Fruit fly (Drosophila melanogaster) whole organism, embryonic: ENCODE measurements around the gene Efr.

Experiments used
- BEAF-32 ChIP-seq: fragments of 200-800 bp; sonication (Bioruptor generic); optimal IDR thresholded peaks from 3 replicates; lab custom pipeline; 2017; ENCODE audit warnings: missing biosample characterization, missing genetic modification characterization, mild to moderate bottlenecking, moderate library complexity, missing genetic modification reagents
- CG10979 ChIP-seq: fragments of 200-800 bp; sonication (Bioruptor generic); optimal IDR thresholded peaks from 2 replicates; lab custom pipeline; 2018; ENCODE audit warnings: missing biosample characterization, mild to moderate bottlenecking, missing genetic modification characterization, moderate library complexity
- CG14014 ChIP-seq: fragments of 200-800 bp; sonication (Bioruptor generic); IDR thresholded peaks from 2 replicates; pipeline ENCODE4 v1.3.6; 2022; ENCODE audit warnings: missing biosample characterization, missing genetic modification characterization
- CG1647 ChIP-seq: fragments of 200-800 bp; sonication (Bioruptor generic); optimal IDR thresholded peaks from 3 replicates; lab custom pipeline; 2016; ENCODE audit warnings: missing biosample characterization, missing genetic modification characterization
- CG17186 ChIP-seq: fragments of 200-800 bp; sonication (Bioruptor generic); optimal IDR thresholded peaks from 3 replicates; lab custom pipeline; 2017; ENCODE audit warnings: missing biosample characterization, missing genetic modification reagents, missing genetic modification characterization
- CG1832 ChIP-seq: fragments of 200-800 bp; sonication (Bioruptor generic); optimal IDR thresholded peaks from 2 replicates; lab custom pipeline; 2017; ENCODE audit warnings: missing biosample characterization, mild to moderate bottlenecking, missing genetic modification characterization, inconsistent platforms
- CG2678 ChIP-seq: fragments of 200-800 bp; sonication (Bioruptor generic); optimal IDR thresholded peaks from 3 replicates; lab custom pipeline; 2019; ENCODE audit warnings: missing biosample characterization, mild to moderate bottlenecking, missing genetic modification characterization, moderate library complexity
- CG31365 ChIP-seq: fragments of 200-800 bp; sonication (Bioruptor generic); optimal IDR thresholded peaks from 2 replicates; lab custom pipeline; 2018; ENCODE audit warnings: missing biosample characterization, mild to moderate bottlenecking, missing genetic modification characterization
- CG4282 ChIP-seq: fragments of 200-800 bp; sonication (Bioruptor generic); optimal IDR thresholded peaks from 2 replicates; lab custom pipeline; 2016; ENCODE audit warnings: missing biosample characterization, missing genetic modification characterization
- CG4360 ChIP-seq: fragments of 200-800 bp; sonication (Bioruptor generic); IDR thresholded peaks from 2 replicates; pipeline ENCODE4 v1.3.6; 2022; ENCODE audit warnings: missing biosample characterization, missing genetic modification characterization
- CG4404 ChIP-seq: fragments of 200-800 bp; sonication (Bioruptor generic); IDR thresholded peaks from 2 replicates; pipeline ENCODE4 v1.3.6; 2022; ENCODE audit warnings: missing biosample characterization, missing genetic modification characterization
- CG4820 ChIP-seq: fragments of 200-800 bp; sonication (Bioruptor generic); optimal IDR thresholded peaks from 3 replicates; lab custom pipeline; 2016; ENCODE audit warnings: missing biosample characterization, missing genetic modification characterization
- CG7786 ChIP-seq: fragments of 200-800 bp; sonication (Bioruptor generic); optimal IDR thresholded peaks from 2 replicates; lab custom pipeline; 2016; ENCODE audit warnings: missing biosample characterization, missing genetic modification characterization
- CG7928 ChIP-seq: fragments of 200-800 bp; sonication (Bioruptor generic); optimal IDR thresholded peaks from 2 replicates; lab custom pipeline; 2017; ENCODE audit warnings: missing biosample characterization, mild to moderate bottlenecking, missing genetic modification characterization
- CG9609 ChIP-seq: fragments of 200-800 bp; sonication (Bioruptor generic); optimal IDR thresholded peaks from 3 replicates; lab custom pipeline; 2016; ENCODE audit warnings: missing biosample characterization, missing genetic modification characterization
- Camta ChIP-seq: fragments of 200-800 bp; sonication (Bioruptor generic); optimal IDR thresholded peaks from 2 replicates; lab custom pipeline; 2016; ENCODE audit warnings: missing biosample characterization, missing genetic modification characterization
- CkIIα-i1 ChIP-seq: fragments of 200-800 bp; sonication (Bioruptor generic); IDR thresholded peaks from 2 replicates; pipeline ENCODE4 v1.3.6; 2022; ENCODE audit warnings: missing biosample characterization, missing genetic modification characterization
- Deaf1 ChIP-seq: fragments of 200-800 bp; optimal IDR thresholded peaks from 3 replicates; lab custom pipeline; 2019; ENCODE audit warnings: missing biosample characterization, mild to moderate bottlenecking, missing genetic modification characterization, moderate library complexity
- Dip2 ChIP-seq: fragments of 200-800 bp; sonication (Bioruptor generic); IDR thresholded peaks from 2 replicates; pipeline ENCODE4 v1.3.6; 2022; ENCODE audit warnings: missing biosample characterization, missing genetic modification characterization
- H15 ChIP-seq: fragments of 200-800 bp; sonication (Bioruptor generic); IDR thresholded peaks from 3 replicates; pipeline ENCODE4 v1.3.6; 2022; ENCODE audit warnings: missing biosample characterization, missing genetic modification characterization
- HLHmδ ChIP-seq: fragments of 200-800 bp; sonication (Bioruptor generic); optimal IDR thresholded peaks from 2 replicates; lab custom pipeline; 2018; ENCODE audit warnings: missing biosample characterization, mild to moderate bottlenecking, missing genetic modification characterization, moderate library complexity
- Hr51 ChIP-seq, 2 experiments: fragments of 200-800 bp; sonication (Bioruptor generic); optimal IDR thresholded peaks; 2 replicates in 1 of 2; 3 replicates in 1 of 2; lab custom pipeline; 2016 to 2018; ENCODE audit warnings: missing biosample characterization in 2 of 2, missing genetic modification characterization in 2 of 2, mild to moderate bottlenecking in 1 of 2, moderate library complexity in 1 of 2
- Kr ChIP-seq: fragments of 200-800 bp; sonication (Bioruptor generic); optimal IDR thresholded peaks from 2 replicates; lab custom pipeline; 2017; ENCODE audit warnings: missing biosample characterization, mild to moderate bottlenecking, missing genetic modification characterization
- Lhr ChIP-seq: fragments of 200-800 bp; sonication (Bioruptor generic); optimal IDR thresholded peaks from 3 replicates; lab custom pipeline; 2017; ENCODE audit warnings: mild to moderate bottlenecking, missing biosample characterization, missing genetic modification reagents, missing genetic modification characterization
- NC2α ChIP-seq: fragments of 200-800 bp; sonication (Bioruptor generic); optimal IDR thresholded peaks from 2 replicates; lab custom pipeline; 2016; ENCODE audit warnings: missing biosample characterization, missing genetic modification characterization
- NC2β ChIP-seq: fragments of 200-800 bp; sonication (Bioruptor generic); optimal IDR thresholded peaks from 2 replicates; lab custom pipeline; 2016; ENCODE audit warnings: missing biosample characterization, missing genetic modification characterization
- Oli ChIP-seq: fragments of 200-800 bp; sonication (Bioruptor generic); optimal IDR thresholded peaks from 2 replicates; lab custom pipeline; 2018; ENCODE audit warnings: missing biosample characterization, mild to moderate bottlenecking, missing genetic modification characterization, moderate library complexity
- Poxn ChIP-seq: fragments of 200-800 bp; sonication (Bioruptor generic); IDR thresholded peaks from 2 replicates; pipeline ENCODE4 v1.3.6; 2022; ENCODE audit warnings: missing biosample characterization, missing genetic modification characterization
- Six4 ChIP-seq: fragments of 200-800 bp; sonication (Bioruptor generic); optimal IDR thresholded peaks from 2 replicates; lab custom pipeline; 2016; ENCODE audit warnings: missing biosample characterization, missing genetic modification characterization
- Sry-δ ChIP-seq: fragments of 200-800 bp; sonication (Bioruptor generic); optimal IDR thresholded peaks from 2 replicates; lab custom pipeline; 2016; ENCODE audit warnings: missing biosample characterization, missing genetic modification characterization
- Taf1 ChIP-seq: fragments of 200-800 bp; sonication (Bioruptor generic); IDR thresholded peaks from 2 replicates; pipeline ENCODE4 v1.3.6; 2022; ENCODE audit warnings: missing biosample characterization, missing genetic modification characterization
- Xbp1 ChIP-seq: fragments of 200-800 bp; sonication (Bioruptor generic); optimal IDR thresholded peaks from 3 replicates; lab custom pipeline; 2016; ENCODE audit warnings: missing biosample characterization, mild to moderate bottlenecking, missing genetic modification characterization
- al ChIP-seq: fragments of 200-800 bp; sonication (Bioruptor generic); IDR thresholded peaks from 2 replicates; pipeline ENCODE4 v1.3.6; 2022; ENCODE audit warnings: missing biosample characterization, missing genetic modification characterization
- az2 ChIP-seq: fragments of 200-800 bp; sonication (Bioruptor generic); optimal IDR thresholded peaks from 3 replicates; lab custom pipeline; 2016; ENCODE audit warnings: missing biosample characterization, missing genetic modification characterization
- caup ChIP-seq: fragments of 200-800 bp; sonication (Bioruptor generic); optimal IDR thresholded peaks from 3 replicates; lab custom pipeline; 2017; ENCODE audit warnings: missing biosample characterization, mild to moderate bottlenecking, missing genetic modification characterization, moderate library complexity; ENCODE audit not compliant: severe bottlenecking
- dysf ChIP-seq: fragments of 200-800 bp; sonication (Bioruptor generic); IDR thresholded peaks from 3 replicates; pipeline ENCODE4 v1.3.6; 2022; ENCODE audit warnings: missing biosample characterization, missing genetic modification characterization
- fru ChIP-seq: fragments of >200 bp; optimal IDR thresholded peaks from 2 replicates; lab custom pipeline; 2017
- gsb-n ChIP-seq: fragments of 200-800 bp; sonication (Bioruptor generic); optimal IDR thresholded peaks from 3 replicates; lab custom pipeline; 2018; ENCODE audit warnings: missing biosample characterization, mild to moderate bottlenecking, missing genetic modification characterization
- ken ChIP-seq: fragments of 200-800 bp; sonication (Bioruptor generic); IDR thresholded peaks from 3 replicates; pipeline ENCODE4 v1.3.6; 2022; ENCODE audit warnings: missing biosample characterization, missing genetic modification characterization
- kni ChIP-seq: fragments of 200-800 bp; sonication (Bioruptor generic); optimal IDR thresholded peaks from 3 replicates; lab custom pipeline; 2017; ENCODE audit warnings: mild to moderate bottlenecking, missing biosample characterization, missing genetic modification reagents, missing genetic modification characterization
- mirr ChIP-seq: fragments of 200-800 bp; sonication (Bioruptor generic); optimal IDR thresholded peaks from 3 replicates; lab custom pipeline; 2018; ENCODE audit warnings: missing biosample characterization, mild to moderate bottlenecking, missing genetic modification characterization
- nmo ChIP-seq: fragments of 200-800 bp; sonication (Bioruptor generic); optimal IDR thresholded peaks from 2 replicates; lab custom pipeline; 2018; ENCODE audit warnings: missing biosample characterization, mild to moderate bottlenecking, missing genetic modification characterization, moderate library complexity
- nom ChIP-seq: fragments of 200-800 bp; sonication (Bioruptor generic); optimal IDR thresholded peaks from 2 replicates; lab custom pipeline; 2017; ENCODE audit warnings: missing biosample characterization, missing genetic modification characterization, mild to moderate bottlenecking, moderate library complexity, missing genetic modification reagents
- otp ChIP-seq: fragments of 200-800 bp; sonication (Bioruptor generic); IDR thresholded peaks from 3 replicates; pipeline ENCODE4, ENCODE4 v1.3.6; 2022; ENCODE audit warnings: missing biosample characterization, missing genetic modification characterization
- pfk ChIP-seq: fragments of 200-800 bp; sonication (Bioruptor generic); optimal IDR thresholded peaks from 2 replicates; lab custom pipeline; 2018; ENCODE audit warnings: missing biosample characterization, mild to moderate bottlenecking, missing genetic modification characterization, moderate library complexity
- scrt ChIP-seq: fragments of 200-800 bp; sonication (Bioruptor generic); optimal IDR thresholded peaks from 2 replicates; lab custom pipeline; 2018; ENCODE audit warnings: missing biosample characterization, mild to moderate bottlenecking, missing genetic modification characterization, moderate library complexity
- shn ChIP-seq: fragments of 200-800 bp; sonication (Bioruptor generic); optimal IDR thresholded peaks from 3 replicates; lab custom pipeline; 2016; ENCODE audit warnings: missing biosample characterization, missing genetic modification characterization
- slbo ChIP-seq: fragments of 200-800 bp; sonication (Bioruptor generic); IDR thresholded peaks from 2 replicates; pipeline ENCODE4 v1.3.6; 2022; ENCODE audit warnings: missing biosample characterization, missing genetic modification characterization
- tgo ChIP-seq: fragments of 200-800 bp; sonication (Bioruptor generic); IDR thresholded peaks from 3 replicates; pipeline ENCODE4 v1.3.6; 2022; ENCODE audit warnings: missing biosample characterization, missing genetic modification characterization
- unpg ChIP-seq: fragments of 200-800 bp; sonication (Bioruptor generic); optimal IDR thresholded peaks from 3 replicates; lab custom pipeline; 2018; ENCODE audit warnings: missing biosample characterization, mild to moderate bottlenecking, missing genetic modification characterization, moderate library complexity
- yki ChIP-seq: fragments of >200 bp; optimal IDR thresholded peaks from 3 replicates; lab custom pipeline; 2018

Efr gene

DNA sequence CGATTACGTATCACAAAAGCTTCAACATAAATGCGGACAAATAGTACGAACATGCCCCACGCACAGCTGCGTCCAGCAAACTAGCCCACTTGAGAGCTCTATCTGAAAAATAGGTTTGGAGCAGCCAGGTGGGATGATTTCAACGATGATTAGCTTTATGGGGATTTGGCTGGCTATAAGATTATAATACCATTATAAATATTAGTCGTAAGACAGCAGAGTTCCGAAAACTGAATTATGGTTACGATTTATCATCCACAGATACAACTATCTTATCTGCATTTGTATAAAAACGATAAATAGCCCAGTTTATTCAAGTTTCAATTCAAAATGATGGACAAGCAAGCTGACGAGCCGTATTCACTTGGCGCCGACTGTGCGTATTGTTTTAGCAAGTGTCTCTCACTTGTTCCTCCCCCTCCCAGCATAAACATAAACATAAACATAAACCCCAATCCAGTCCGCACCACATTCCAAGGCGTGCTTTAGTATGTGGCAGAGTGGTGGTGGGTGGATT lies 43.9 kb downstream of the Efr start (continued):
- peak; percentile 60 for TF ChIP-seq CG7786 (GFP tag; lab: Kevin White, UChicago)
- TF ChIP-seq scrt (GFP tag; lab: Kevin White, UChicago): peak; percentile 80
- peak; percentile 85 for TF ChIP-seq dysf (GFP tag; lab: Robert Waterston, UW)
- no peak for TF ChIP-seq Dip2 (GFP tag; lab: Robert Waterston, UW)
- peak; percentile 58; the same call in 2 of the 3 replicates for TF ChIP-seq tgo (GFP tag; lab: Robert Waterston, UW)
- TF ChIP-seq Xbp1 (GFP tag; lab: Kevin White, UChicago): peak; percentile 60
- no peak for TF ChIP-seq nom (GFP tag; lab: Kevin White, UChicago)
- peak; percentile 84 for TF ChIP-seq mirr (GFP tag; lab: Kevin White, UChicago)
- TF ChIP-seq NC2β (GFP tag; lab: Kevin White, UChicago): no peak
- TF ChIP-seq az2 (GFP tag; lab: Kevin White, UChicago): peak; percentile 49
- peak; percentile 22 for TF ChIP-seq pfk (GFP tag; lab: Kevin White, UChicago)
- no peak for TF ChIP-seq NC2α (GFP tag; lab: Kevin White, UChicago)
- no peak for TF ChIP-seq ken
- TF ChIP-seq Hr51 (GFP tag; optimal IDR thresholded peaks at IDR 0.05; lab: Kevin White, UChicago): peak; percentile 4 to 87
- TF ChIP-seq fru: no peak
- TF ChIP-seq CG1647 (GFP tag; lab: Kevin White, UChicago): peak; percentile 59
- no peak for TF ChIP-seq CG4360
- TF ChIP-seq CG17186 (GFP tag; lab: Kevin White, UChicago): peak; percentile 17
- TF ChIP-seq H15 (GFP tag; lab: Robert Waterston, UW): no peak
- peak; percentile 40 for TF ChIP-seq CG7928 (GFP tag; lab: Kevin White, UChicago)
- no peak for TF ChIP-seq Sry-δ (GFP tag; lab: Kevin White, UChicago)
- TF ChIP-seq CG4820 (GFP tag; lab: Kevin White, UChicago): peak; percentile 60
- TF ChIP-seq CG14014: peak; percentile 62
- peak; percentile 49 for TF ChIP-seq CG9609 (GFP tag; lab: Kevin White, UChicago)
- TF ChIP-seq caup (GFP tag; lab: Kevin White, UChicago): peak; percentile 82
- peak; percentile 91 for TF ChIP-seq CG2678 (tag; lab: Kevin White, UChicago)
- TF ChIP-seq Camta (GFP tag; lab: Kevin White, UChicago): peak; percentile 44
- peak; percentile 51 for TF ChIP-seq CG31365 (tag; lab: Kevin White, UChicago)
- peak; percentile 85 for TF ChIP-seq nmo (GFP tag; lab: Kevin White, UChicago)
- TF ChIP-seq shn: peak; percentile 4
- TF ChIP-seq CG10979 (tag; lab: Kevin White, UChicago): peak; percentile 69
- no peak for TF ChIP-seq CG4282 (GFP tag; lab: Kevin White, UChicago)
- peak; percentile 3 for TF ChIP-seq Lhr (GFP tag; lab: Kevin White, UChicago)
- TF ChIP-seq Kr (GFP tag; lab: Kevin White, UChicago): no peak
- no peak for TF ChIP-seq Taf1 (GFP tag; lab: Robert Waterston, UW)
- TF ChIP-seq gsb-n (tag; lab: Kevin White, UChicago): no peak
- no peak for TF ChIP-seq kni (GFP tag; lab: Kevin White, UChicago)
- TF ChIP-seq CG1832: no peak
- TF ChIP-seq slbo (GFP tag; lab: Robert Waterston, UW): peak; percentile 77
- peak; percentile 54; the same call in 1 of the 2 replicates for TF ChIP-seq al (GFP tag; lab: Robert Waterston, UW)
- peak; percentile 63 for TF ChIP-seq Deaf1
- no peak for TF ChIP-seq BEAF-32
- no peak for TF ChIP-seq HLHmδ
- TF ChIP-seq yki (lab: Kevin White, UChicago): no peak
- TF ChIP-seq Six4 (GFP tag; lab: Kevin White, UChicago): peak; percentile 46
- peak; percentile 84 for TF ChIP-seq Oli (tag; lab: Kevin White, UChicago)
- TF ChIP-seq Poxn (GFP tag; lab: Robert Waterston, UW): 0 out of 2 replicates have a peak, but pooled peaks have one; percentile 15
- TF ChIP-seq unpg (GFP tag; lab: Kevin White, UChicago): peak; percentile 75
- no peak for TF ChIP-seq otp (GFP tag; lab: Robert Waterston, UW)
- TF ChIP-seq CkIIα-i1: no peak
- 0 out of 2 replicates have a peak, but pooled peaks have one; percentile 12 for TF ChIP-seq CG4404
